Fruit fly (Drosophila melanogaster): ENCODE data around the gene CG14710.

DNA sequence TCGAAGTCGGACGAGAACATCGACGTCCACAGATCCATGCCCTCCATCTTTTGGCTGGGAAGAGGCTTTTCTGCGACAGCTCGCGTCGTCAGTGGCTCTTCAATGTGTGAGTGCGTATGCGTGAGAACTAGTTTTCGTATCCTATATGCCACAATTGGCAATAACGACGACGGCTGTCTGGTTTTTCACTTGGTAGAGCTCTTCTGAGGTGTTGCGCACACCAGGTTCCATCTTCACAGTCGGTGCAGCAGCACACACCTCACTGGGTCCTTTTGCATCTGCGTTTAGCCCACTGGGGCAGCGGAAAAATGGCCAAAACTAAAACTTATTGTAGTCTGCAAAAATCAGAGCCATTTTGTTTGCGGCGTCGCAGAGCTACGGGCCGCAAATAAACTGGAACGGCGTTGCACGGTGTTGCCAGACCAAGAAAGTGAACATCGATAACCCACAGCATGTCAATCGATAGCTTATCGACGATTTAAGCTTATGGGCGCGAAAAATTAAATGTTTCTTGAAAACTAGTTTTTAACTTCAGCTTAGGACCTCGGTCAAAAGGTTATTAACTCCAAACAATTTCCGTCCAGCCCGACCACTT lies 30.0 kb upstream of the CG14710 start, which contains the start of gene CG6791:
- no peak for TF ChIP-seq grn (GFP tag; optimal IDR thresholded peaks at IDR 0.05)
- TF ChIP-seq Gug (GFP tag; IDR thresholded peaks at IDR 0.05) = no peak
- no peak for TF ChIP-seq CG11093 (GFP tag; IDR thresholded peaks at IDR 0.05)
- no peak for TF ChIP-seq CG2889 (GFP tag; IDR thresholded peaks at IDR 0.05)
- TF ChIP-seq Dek (tag; optimal IDR thresholded peaks at IDR 0.05) = no peak
- TF ChIP-seq emc (GFP tag; optimal IDR thresholded peaks at IDR 0.05) = no peak
- TF ChIP-seq ewg (GFP tag; optimal IDR thresholded peaks at IDR 0.05) = peak; percentile 15
- no peak for TF ChIP-seq CG11504 (tag; optimal IDR thresholded peaks at IDR 0.05)
- peak; percentile 92 for TF ChIP-seq YL-1 (GFP tag; optimal IDR thresholded peaks at IDR 0.05)
- TF ChIP-seq CG17568 (GFP tag; optimal IDR thresholded peaks at IDR 0.05) = no peak
- TF ChIP-seq CG34376 (GFP tag; optimal IDR thresholded peaks at IDR 0.05) = no peak
